Worm (Caenorhabditis elegans) whole organism, late embryonic: ENCODE measurements around the gene clec-223.

Experiments used
- F13H6.1 ChIP-seq: sonication (generic microtip); optimal IDR thresholded peaks from 2 replicates; lab custom pipeline; 2016; ENCODE audit warnings: missing genetic modification characterization, missing compliant biosample characterization
- che-1 ChIP-seq: sonication (generic microtip); optimal IDR thresholded peaks from 2 replicates; lab custom pipeline; 2016; ENCODE audit warnings: mild to moderate bottlenecking, missing genetic modification characterization, missing compliant biosample characterization
- lim-6 ChIP-seq: sonication (generic microtip); optimal IDR thresholded peaks from 2 replicates; lab custom pipeline; 2016; ENCODE audit warnings: missing genetic modification characterization, missing compliant biosample characterization
- nhr-11 ChIP-seq: fragments of 150-350 bp; optimal IDR thresholded peaks from 2 replicates; lab custom pipeline; 2014; ENCODE audit warnings: missing biosample characterization, missing genetic modification characterization
- pax-1 ChIP-seq: fragments of 150-350 bp; optimal IDR thresholded peaks from 2 replicates; lab custom pipeline; 2014; ENCODE audit warnings: missing biosample characterization, missing genetic modification characterization
- pqm-1 ChIP-seq: sonication (generic microtip); optimal IDR thresholded peaks from 2 replicates; lab custom pipeline; 2016; ENCODE audit warnings: missing genetic modification characterization, missing compliant biosample characterization
- rnt-1 ChIP-seq: sonication (generic microtip); optimal IDR thresholded peaks from 2 replicates; lab custom pipeline; 2016; ENCODE audit warnings: missing genetic modification characterization, missing compliant biosample characterization
- ztf-16 ChIP-seq: sonication (generic microtip); optimal IDR thresholded peaks from 2 replicates; lab custom pipeline; 2017; ENCODE audit warnings: missing genetic modification characterization, missing compliant biosample characterization

ce11 chrV:11323720-11324119 lies 50.8 kb downstream of the clec-223 start, which contains the start of gene str-141:
- TF ChIP-seq che-1 (tag; lab: Kevin White, UChicago) = no peak
- no peak for TF ChIP-seq nhr-11 (tag; lab: Kevin White, UChicago)
- no peak for TF ChIP-seq lim-6
- no peak for TF ChIP-seq ztf-16
- no peak for TF ChIP-seq pqm-1 (tag; lab: Kevin White, UChicago)
- no peak for TF ChIP-seq pax-1 (tag; lab: Kevin White, UChicago)
- no peak for TF ChIP-seq F13H6.1 (tag; lab: Kevin White, UChicago)
- no peak for TF ChIP-seq rnt-1 (tag; lab: Kevin White, UChicago)
